Worm (Caenorhabditis elegans): ENCODE measurements around the gene xbx-9.

Gene xbx-9

ce11 chrV:12728062-12728665 lies 5.8 kb upstream of the xbx-9 start, which contains the start of the genes rpl-28 and mrpl-49 (continued):
- TF ChIP-seq ZK185.1 (tag; optimal IDR thresholded peaks at IDR 0.05; ENCODE audit: poor library complexity, severe bottlenecking) (peak; percentile 44), dpff-1 (tag; optimal IDR thresholded peaks at IDR 0.05) (no peak), dox-1 (GFP tag; IDR thresholded peaks at IDR 0.05) (peak; percentile 64), F57A8.1 (GFP tag; optimal IDR thresholded peaks at IDR 0.05) (no peak), bed-2 (GFP tag; IDR thresholded peaks at IDR 0.05) (no peak), ets-4 (GFP tag; optimal IDR thresholded peaks at IDR 0.05) (no peak), T26A5.8 (tag; optimal IDR thresholded peaks at IDR 0.05) (no peak), akir-1 (GFP tag; optimal IDR thresholded peaks at IDR 0.05) (no peak), atf-7 (tag; optimal IDR thresholded peaks at IDR 0.05) (no peak), nhr-80 (tag; optimal IDR thresholded peaks at IDR 0.05) (peak; percentile 59), ceh-40 (GFP tag; IDR thresholded peaks at IDR 0.05) (no peak), ztf-26 (tag; optimal IDR thresholded peaks at IDR 0.05) (peak; percentile 21), attf-6 (GFP tag; IDR thresholded peaks at IDR 0.05) (no peak), zim-3 (tag; optimal IDR thresholded peaks at IDR 0.05) (no peak), sdz-38 (tag; optimal IDR thresholded peaks at IDR 0.05) (no peak), ztf-25 (GFP tag; IDR thresholded peaks at IDR 0.05) (no peak), lin-35 (GFP tag; optimal IDR thresholded peaks at IDR 0.05) (peak in 1 of 3 experiments; percentile 76), die-1 (tag; optimal IDR thresholded peaks at IDR 0.05) (no peak), ztf-18 (tag; optimal IDR thresholded peaks at IDR 0.05) (peak; percentile 40), mel-28 (tag; optimal IDR thresholded peaks at IDR 0.05; ENCODE audit: borderline replicate concordance) (no peak), madf-3 (GFP tag; IDR thresholded peaks at IDR 0.05) (no peak), sea-2 (GFP tag; IDR thresholded peaks at IDR 0.05) (no peak), tbx-9 (tag; optimal IDR thresholded peaks at IDR 0.05; ENCODE audit: borderline replicate concordance) (no peak), xnd-1 (tag; optimal IDR thresholded peaks at IDR 0.05) (no peak), F55B11.4 (tag; optimal IDR thresholded peaks at IDR 0.05; ENCODE audit: borderline replicate concordance, insufficient read depth) (no peak), let-526 (GFP tag; IDR thresholded peaks at IDR 0.05) (no peak), hlh-26 (GFP tag; conservative IDR thresholded peaks at IDR 0.05) (no peak), hmg-20 (GFP tag; IDR thresholded peaks at IDR 0.05) (no peak), hlh-12 (tag; optimal IDR thresholded peaks at IDR 0.05) (no peak), ztf-28 (GFP tag; IDR thresholded peaks at IDR 0.05) (no peak), nfyb-1 (GFP tag; IDR thresholded peaks at IDR 0.05) (no peak), F10E7.11 (tag; optimal IDR thresholded peaks at IDR 0.05) (no peak), F37B4.10 (GFP tag; IDR thresholded peaks at IDR 0.05) (no peak), snpc-1.1 (tag; optimal IDR thresholded peaks at IDR 0.05; ENCODE audit: insufficient read depth) (no peak), rec-8 (tag; optimal IDR thresholded peaks at IDR 0.05) (no peak), chd-7 (tag; optimal IDR thresholded peaks at IDR 0.05) (no peak), tbp1 (GFP tag; optimal IDR thresholded peaks at IDR 0.05) (peak; percentile 58), F23B12.7 (tag; optimal IDR thresholded peaks at IDR 0.05; ENCODE audit: insufficient read depth) (peak; percentile 91), B0261.1 (tag; optimal IDR thresholded peaks at IDR 0.05) (no peak), ama-1 (optimal IDR thresholded peaks at IDR 0.05) (no peak), ama-1 (GFP tag; optimal IDR thresholded peaks at IDR 0.05) (no peak), hrde-1 (tag; optimal IDR thresholded peaks at IDR 0.05; ENCODE audit: borderline replicate concordance) (no peak), C06A6.2 (GFP tag; conservative IDR thresholded peaks at IDR 0.05) (no peak), mcd-1 (GFP tag; IDR thresholded peaks at IDR 0.05) (peak; percentile 96), ceh-100 (GFP tag; IDR thresholded peaks at IDR 0.05) (no peak), Y53F4B.3 (GFP tag; IDR thresholded peaks at IDR 0.05) (no peak), attf-3 (GFP tag; conservative IDR thresholded peaks at IDR 0.05) (peak; percentile 99), aptf-2 (GFP tag; conservative IDR thresholded peaks at IDR 0.05) (no peak), somi-1 (GFP tag; optimal IDR thresholded peaks at IDR 0.05) (no peak)

Data from whole organism, young adult.